Fruit fly (Drosophila melanogaster) whole organism, embryonic: ENCODE measurements around the gene CG31883.

ENCODE experiments used
- CG10366 ChIP-seq: fragments of 200-800 bp; sonication (Bioruptor generic); IDR thresholded peaks from 2 replicates; pipeline ENCODE4 v1.3.6; 2022; ENCODE audit warnings: missing biosample characterization, missing genetic modification characterization
- CG11247 ChIP-seq: fragments of 200-800 bp; sonication (Bioruptor generic); IDR thresholded peaks from 2 replicates; pipeline ENCODE4 v1.3.6; 2022; ENCODE audit warnings: missing biosample characterization, missing genetic modification characterization
- CG11695 ChIP-seq: fragments of 200-800 bp; sonication (Bioruptor generic); IDR thresholded peaks from 3 replicates; pipeline ENCODE4 v1.3.6; 2022; ENCODE audit warnings: missing biosample characterization, missing genetic modification characterization
- CG12769 ChIP-seq: fragments of 200-800 bp; sonication (Bioruptor generic); optimal IDR thresholded peaks from 2 replicates; lab custom pipeline; 2019; ENCODE audit warnings: missing biosample characterization, mild to moderate bottlenecking, missing genetic modification characterization, moderate library complexity
- CG13287 ChIP-seq: fragments of 200-800 bp; sonication (Bioruptor generic); IDR thresholded peaks from 2 replicates; pipeline ENCODE4 v1.3.6; 2022; ENCODE audit warnings: missing biosample characterization, missing genetic modification characterization; ENCODE audit not compliant: partially characterized antibody
- CG13894 ChIP-seq: fragments of 200-800 bp; sonication (Bioruptor generic); optimal IDR thresholded peaks from 3 replicates; lab custom pipeline; 2018; ENCODE audit warnings: missing biosample characterization, mild to moderate bottlenecking, missing genetic modification characterization, moderate library complexity
- CG15073 ChIP-seq: fragments of 200-800 bp; sonication (Bioruptor generic); optimal IDR thresholded peaks from 2 replicates; lab custom pipeline; 2016; ENCODE audit warnings: missing biosample characterization, missing genetic modification characterization
- CG15601 ChIP-seq: fragments of 200-800 bp; sonication (Bioruptor generic); optimal IDR thresholded peaks from 3 replicates; lab custom pipeline; 2019; ENCODE audit warnings: missing biosample characterization, mild to moderate bottlenecking, missing genetic modification characterization, moderate library complexity
- CG16779 ChIP-seq: fragments of 200-800 bp; sonication (Bioruptor generic); IDR thresholded peaks from 2 replicates; pipeline ENCODE4 v1.3.6; 2022; ENCODE audit warnings: missing biosample characterization, missing genetic modification characterization
- CG2116 ChIP-seq: fragments of 200-800 bp; sonication (Bioruptor generic); optimal IDR thresholded peaks from 3 replicates; lab custom pipeline; 2018; ENCODE audit warnings: missing biosample characterization, mild to moderate bottlenecking, missing genetic modification characterization
- CG2129 ChIP-seq: fragments of 200-800 bp; sonication (Bioruptor generic); IDR thresholded peaks from 2 replicates; pipeline ENCODE4 v1.3.6; 2022; ENCODE audit warnings: missing biosample characterization, missing genetic modification characterization; ENCODE audit not compliant: partially characterized antibody
- CG2712 ChIP-seq: fragments of 200-800 bp; optimal IDR thresholded peaks from 3 replicates; lab custom pipeline; 2019; ENCODE audit warnings: missing biosample characterization, mild to moderate bottlenecking, missing genetic modification characterization, moderate library complexity
- CG30020 ChIP-seq: fragments of 200-800 bp; optimal IDR thresholded peaks from 2 replicates; lab custom pipeline; 2019; ENCODE audit warnings: missing biosample characterization, mild to moderate bottlenecking, missing genetic modification characterization, moderate library complexity
- CG31224 ChIP-seq: fragments of 200-800 bp; sonication (Bioruptor generic); IDR thresholded peaks from 2 replicates; pipeline ENCODE4 v1.3.6; 2022; ENCODE audit warnings: missing biosample characterization, missing genetic modification characterization
- CG31388 ChIP-seq: fragments of 200-800 bp; sonication (Bioruptor generic); optimal IDR thresholded peaks from 2 replicates; lab custom pipeline; 2016; ENCODE audit warnings: missing biosample characterization, missing genetic modification characterization
- CG3163 ChIP-seq: fragments of 200-800 bp; sonication (Bioruptor generic); optimal IDR thresholded peaks from 3 replicates; lab custom pipeline; 2016; ENCODE audit warnings: missing biosample characterization, missing genetic modification characterization
- CG3847 ChIP-seq: fragments of 200-800 bp; sonication (Bioruptor generic); IDR thresholded peaks from 2 replicates; pipeline ENCODE4 v1.3.6; 2022; ENCODE audit warnings: missing biosample characterization, missing genetic modification characterization
- CG42726 ChIP-seq: fragments of 200-800 bp; sonication (Bioruptor generic); IDR thresholded peaks from 2 replicates; pipeline ENCODE4 v1.3.6; 2022; ENCODE audit warnings: missing biosample characterization, missing genetic modification characterization; ENCODE audit not compliant: partially characterized antibody
- CG8281 ChIP-seq: fragments of 200-800 bp; sonication (Bioruptor generic); optimal IDR thresholded peaks from 2 replicates; lab custom pipeline; 2018; ENCODE audit warnings: missing biosample characterization, mild to moderate bottlenecking, missing genetic modification characterization, moderate library complexity
- CG8290 ChIP-seq, 3 experiments: fragments of 200-800 bp; sonication (Bioruptor generic); optimal IDR thresholded peaks; 2 replicates each; lab custom pipeline; 2016 to 2019; ENCODE audit warnings: missing biosample characterization in 3 of 3, missing genetic modification characterization in 3 of 3, mild to moderate bottlenecking in 2 of 3, moderate library complexity in 1 of 3
- CG9609 ChIP-seq: fragments of 200-800 bp; sonication (Bioruptor generic); optimal IDR thresholded peaks from 3 replicates; lab custom pipeline; 2016; ENCODE audit warnings: missing biosample characterization, missing genetic modification characterization
- CG9876 ChIP-seq: fragments of 200-800 bp; sonication (Bioruptor generic); optimal IDR thresholded peaks from 2 replicates; lab custom pipeline; 2016; ENCODE audit warnings: missing biosample characterization, missing genetic modification characterization
- Chrac-16 ChIP-seq: fragments of 200-800 bp; sonication (Bioruptor generic); optimal IDR thresholded peaks from 3 replicates; lab custom pipeline; 2016; ENCODE audit warnings: missing biosample characterization, missing genetic modification characterization
- Doc2 ChIP-seq: fragments of 200-800 bp; sonication (Bioruptor generic); IDR thresholded peaks from 2 replicates; pipeline ENCODE4 v1.3.6; 2022; ENCODE audit warnings: missing biosample characterization, missing genetic modification characterization
- Fer2 ChIP-seq: fragments of 200-800 bp; sonication (Bioruptor generic); optimal IDR thresholded peaks from 2 replicates; lab custom pipeline; 2018; ENCODE audit warnings: missing biosample characterization, mild to moderate bottlenecking, missing genetic modification characterization, moderate library complexity
- Gsc ChIP-seq: fragments of 200-800 bp; sonication (Bioruptor generic); IDR thresholded peaks from 2 replicates; pipeline ENCODE4 v1.3.6; 2022; ENCODE audit warnings: missing biosample characterization, missing genetic modification characterization
- H15 ChIP-seq: fragments of 200-800 bp; sonication (Bioruptor generic); IDR thresholded peaks from 3 replicates; pipeline ENCODE4 v1.3.6; 2022; ENCODE audit warnings: missing biosample characterization, missing genetic modification characterization
- Hey ChIP-seq: fragments of 200-800 bp; sonication (Bioruptor generic); optimal IDR thresholded peaks from 3 replicates; lab custom pipeline; 2018; ENCODE audit warnings: missing biosample characterization, mild to moderate bottlenecking, missing genetic modification characterization
- Hr51 ChIP-seq, 2 experiments: fragments of 200-800 bp; sonication (Bioruptor generic); optimal IDR thresholded peaks; 2 replicates in 1 of 2; 3 replicates in 1 of 2; lab custom pipeline; 2016 to 2018; ENCODE audit warnings: missing biosample characterization in 2 of 2, missing genetic modification characterization in 2 of 2, mild to moderate bottlenecking in 1 of 2, moderate library complexity in 1 of 2
- MTF-1 ChIP-seq: fragments of 200-800 bp; sonication (Bioruptor generic); optimal IDR thresholded peaks from 2 replicates; lab custom pipeline; 2018; ENCODE audit warnings: missing biosample characterization, mild to moderate bottlenecking, missing genetic modification characterization, borderline replicate concordance
- Ravus ChIP-seq: fragments of 200-800 bp; sonication (Bioruptor generic); IDR thresholded peaks from 2 replicates; pipeline ENCODE4 v1.3.6; 2022; ENCODE audit warnings: missing biosample characterization, missing genetic modification characterization
- Trl ChIP-seq, 3 experiments: fragments of >200 bp in 2 of 3; fragments of 200-800 bp in 1 of 3; sonication (Bioruptor generic) in 1 of 3; optimal IDR thresholded peaks; 2 replicates in 1 of 3; 3 replicates in 2 of 3; lab custom pipeline; 2016 to 2017; ENCODE audit warnings: missing biosample characterization in 1 of 3, missing genetic modification characterization in 1 of 3
- Vsx1 ChIP-seq: fragments of 200-800 bp; sonication (Bioruptor generic); optimal IDR thresholded peaks from 2 replicates; lab custom pipeline; 2017; ENCODE audit warnings: missing biosample characterization, mild to moderate bottlenecking, missing genetic modification characterization, missing genetic modification reagents
- br ChIP-seq: fragments of >200 bp; optimal IDR thresholded peaks from 2 replicates; lab custom pipeline; 2017
- caup ChIP-seq: fragments of 200-800 bp; sonication (Bioruptor generic); optimal IDR thresholded peaks from 3 replicates; lab custom pipeline; 2017; ENCODE audit warnings: missing biosample characterization, mild to moderate bottlenecking, missing genetic modification characterization, moderate library complexity; ENCODE audit not compliant: severe bottlenecking
- chif ChIP-seq, 2 experiments: fragments of 200-800 bp; sonication (Bioruptor generic); optimal IDR thresholded peaks; 3 replicates each; lab custom pipeline; 2016; ENCODE audit warnings: missing biosample characterization in 2 of 2, missing genetic modification characterization in 2 of 2
- crc ChIP-seq: fragments of 200-800 bp; sonication (Bioruptor generic); optimal IDR thresholded peaks from 2 replicates; lab custom pipeline; 2016; ENCODE audit warnings: missing biosample characterization, missing genetic modification characterization
- ftz-f1 ChIP-seq: fragments of 200-800 bp; sonication (Bioruptor generic); optimal IDR thresholded peaks from 2 replicates; lab custom pipeline; 2016; ENCODE audit warnings: missing biosample characterization, missing genetic modification characterization
- hbn ChIP-seq: fragments of 200-800 bp; sonication (Bioruptor generic); IDR thresholded peaks from 2 replicates; pipeline ENCODE4 v1.3.6; 2022; ENCODE audit warnings: missing biosample characterization, missing genetic modification characterization; ENCODE audit not compliant: partially characterized antibody
- kni ChIP-seq: fragments of 200-800 bp; sonication (Bioruptor generic); optimal IDR thresholded peaks from 3 replicates; lab custom pipeline; 2017; ENCODE audit warnings: mild to moderate bottlenecking, missing biosample characterization, missing genetic modification reagents, missing genetic modification characterization
- knrl ChIP-seq: fragments of 200-800 bp; sonication (Bioruptor generic); IDR thresholded peaks from 3 replicates; pipeline ENCODE4 v1.3.6; 2022; ENCODE audit warnings: missing biosample characterization, missing genetic modification characterization; ENCODE audit not compliant: partially characterized antibody
- oc ChIP-seq: fragments of 200-800 bp; sonication (Bioruptor generic); optimal IDR thresholded peaks from 2 replicates; lab custom pipeline; 2018; ENCODE audit warnings: missing biosample characterization, mild to moderate bottlenecking, missing genetic modification characterization, moderate library complexity
- sens-2 ChIP-seq: fragments of 200-800 bp; sonication (Bioruptor generic); IDR thresholded peaks from 2 replicates; pipeline ENCODE4 v1.3.6; 2022; ENCODE audit warnings: missing biosample characterization, missing genetic modification characterization
- seq ChIP-seq: fragments of 200-800 bp; sonication (Bioruptor generic); IDR thresholded peaks from 2 replicates; pipeline ENCODE4 v1.3.6; 2022; ENCODE audit warnings: missing biosample characterization, missing genetic modification characterization
- ttk ChIP-seq: fragments of 200-800 bp; sonication (Bioruptor generic); IDR thresholded peaks from 2 replicates; pipeline ENCODE4 v2.1.2; 2022; ENCODE audit warnings: missing biosample characterization, missing genetic modification characterization
- tx ChIP-seq: fragments of 200-800 bp; sonication (Bioruptor generic); optimal IDR thresholded peaks from 2 replicates; lab custom pipeline; 2016; ENCODE audit warnings: missing biosample characterization, missing genetic modification characterization
- unc-4 ChIP-seq: fragments of 200-800 bp; sonication (Bioruptor generic); IDR thresholded peaks from 2 replicates; pipeline ENCODE4 v1.3.6; 2022; ENCODE audit warnings: missing biosample characterization, missing genetic modification characterization; ENCODE audit not compliant: partially characterized antibody
- zf30C ChIP-seq: fragments of 200-800 bp; sonication (Bioruptor generic); optimal IDR thresholded peaks from 3 replicates; lab custom pipeline; 2018; ENCODE audit warnings: missing biosample characterization, mild to moderate bottlenecking, missing genetic modification characterization

Gene CG31883

DNA sequence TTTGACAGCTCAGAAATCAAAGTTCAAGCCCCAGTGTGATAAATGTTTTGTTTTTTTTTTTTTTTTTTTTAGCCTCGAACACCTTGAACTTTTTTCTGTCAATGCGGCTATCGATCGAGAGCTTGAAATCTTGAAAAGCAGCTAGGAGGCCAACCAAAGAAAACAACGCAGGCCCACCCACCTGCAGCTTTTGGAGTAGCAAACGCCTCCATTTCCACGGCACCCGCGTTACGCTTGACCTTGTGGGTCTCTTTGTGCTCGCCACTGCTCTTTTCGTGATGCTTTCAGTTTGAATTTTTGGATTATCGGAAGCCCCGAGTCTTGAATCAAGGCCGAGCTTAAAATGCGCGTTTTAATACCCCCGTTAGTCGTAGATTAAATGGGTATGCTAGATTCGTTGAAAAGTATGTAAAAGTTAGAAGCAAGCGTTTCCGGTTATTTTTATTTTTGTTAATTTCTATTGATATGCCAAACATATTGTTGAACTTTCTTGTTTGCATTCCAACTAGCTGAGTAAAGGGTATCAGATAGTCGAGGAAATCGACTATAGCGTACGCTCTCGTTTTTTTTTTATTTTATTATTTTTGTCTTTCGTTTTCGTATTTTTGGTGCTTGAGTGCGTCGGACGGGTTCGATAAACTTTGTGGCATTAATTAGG is 25.4 kb upstream of the CG31883 start (continued):
- no peak for TF ChIP-seq CG30020 (tag; lab: Kevin White, UChicago)
- TF ChIP-seq CG3847 (GFP tag; lab: Robert Waterston, UW) = peak; percentile 61; the same call in 1 of the 2 replicates
- TF ChIP-seq CG8281 (tag; lab: Kevin White, UChicago) = no peak
- TF ChIP-seq CG2712 (tag; lab: Kevin White, UChicago) = peak; percentile 57
- no peak for TF ChIP-seq CG9876 (GFP tag; lab: Kevin White, UChicago)
- TF ChIP-seq CG15601 = peak; percentile 63
- peak; percentile 72; the same call in 2 of the 3 replicates for TF ChIP-seq H15 (GFP tag; lab: Robert Waterston, UW)
- peak; percentile 24 to 84 for TF ChIP-seq Hr51 (GFP tag; optimal IDR thresholded peaks at IDR 0.05; lab: Kevin White, UChicago)
- no peak for TF ChIP-seq br (lab: Kevin White, UChicago)
- no peak for TF ChIP-seq CG15073 (GFP tag; lab: Kevin White, UChicago)
- no peak for TF ChIP-seq Trl (optimal IDR thresholded peaks at IDR 0.05; lab: Kevin White, UChicago)
- TF ChIP-seq Trl (GFP tag; optimal IDR thresholded peaks at IDR 0.05; lab: Kevin White, UChicago) = no peak
- TF ChIP-seq CG13894 = no peak
- TF ChIP-seq caup = peak; percentile 35
- no peak for TF ChIP-seq Doc2 (GFP tag; lab: Robert Waterston, UW)
- TF ChIP-seq CG11695 (GFP tag; lab: Robert Waterston, UW) = peak; percentile 82
- TF ChIP-seq MTF-1 = no peak
- TF ChIP-seq Fer2 = no peak
- no peak for TF ChIP-seq hbn (GFP tag; lab: Robert Waterston, UW)
- TF ChIP-seq CG31224 = peak; percentile 47
- TF ChIP-seq unc-4 (GFP tag; lab: Robert Waterston, UW) = no peak
- TF ChIP-seq Hey (tag; lab: Kevin White, UChicago) = no peak
- peak; percentile 10 for TF ChIP-seq CG2116 (GFP tag; lab: Kevin White, UChicago)
- TF ChIP-seq ftz-f1 (GFP tag; lab: Kevin White, UChicago) = peak; percentile 86
- peak; percentile 49 for TF ChIP-seq sens-2
- TF ChIP-seq zf30C = no peak
- TF ChIP-seq CG11247 (GFP tag; lab: Robert Waterston, UW) = peak; percentile 67; the same call in 1 of the 2 replicates
- TF ChIP-seq CG9609 (GFP tag; lab: Kevin White, UChicago) = no peak
- TF ChIP-seq kni (GFP tag; lab: Kevin White, UChicago) = no peak
- no peak for TF ChIP-seq CG2129 (GFP tag; lab: Robert Waterston, UW)
- TF ChIP-seq CG12769 (tag; lab: Kevin White, UChicago) = no peak
- no peak for TF ChIP-seq tx (GFP tag; lab: Kevin White, UChicago)
- no peak for TF ChIP-seq knrl (GFP tag; lab: Robert Waterston, UW)
- no peak; the same call in 1 of the 2 replicates for TF ChIP-seq CG13287 (GFP tag; lab: Robert Waterston, UW)
- TF ChIP-seq CG10366 (GFP tag; lab: Robert Waterston, UW) = peak; percentile 82
- no peak for TF ChIP-seq CG16779
- TF ChIP-seq seq (GFP tag; lab: Robert Waterston, UW) = peak; percentile 83
- TF ChIP-seq CG3163 (GFP tag; lab: Kevin White, UChicago) = peak; percentile 8
- peak; percentile 34 for TF ChIP-seq Ravus (GFP tag; lab: Robert Waterston, UW)
- TF ChIP-seq CG31388 = no peak
- peak; percentile 68 for TF ChIP-seq ttk (GFP tag; lab: Robert Waterston, UW)
- peak; percentile 41 to 48 for TF ChIP-seq chif (GFP tag; optimal IDR thresholded peaks at IDR 0.05; lab: Kevin White, UChicago)
- TF ChIP-seq oc (tag; lab: Kevin White, UChicago) = peak; percentile 85
- no peak for TF ChIP-seq Gsc (GFP tag; lab: Robert Waterston, UW)
- peak; percentile 61 for TF ChIP-seq Vsx1 (GFP tag; lab: Kevin White, UChicago)
- no peak for TF ChIP-seq crc (GFP tag; lab: Kevin White, UChicago)
- TF ChIP-seq CG8290 (GFP tag; optimal IDR thresholded peaks at IDR 0.05; lab: Kevin White, UChicago) = no peak
- no peak for TF ChIP-seq CG8290 (tag; optimal IDR thresholded peaks at IDR 0.05; lab: Kevin White, UChicago)
- TF ChIP-seq CG42726 (GFP tag; lab: Robert Waterston, UW) = no peak
- peak; percentile 62 for TF ChIP-seq Chrac-16 (GFP tag; lab: Kevin White, UChicago)
